Fruit fly (Drosophila melanogaster) whole organism, embryonic: ENCODE results near the gene CG43221.

Experiments
- B-H2 ChIP-seq: fragments of 200-800 bp; sonication (Bioruptor generic); optimal IDR thresholded peaks from 2 replicates; lab custom pipeline; 2018; ENCODE audit warnings: missing biosample characterization, mild to moderate bottlenecking, missing genetic modification characterization
- BEAF-32 ChIP-seq: fragments of 200-800 bp; sonication (Bioruptor generic); optimal IDR thresholded peaks from 3 replicates; lab custom pipeline; 2017; ENCODE audit warnings: missing biosample characterization, missing genetic modification characterization, mild to moderate bottlenecking, moderate library complexity, missing genetic modification reagents
- CG10979 ChIP-seq: fragments of 200-800 bp; sonication (Bioruptor generic); optimal IDR thresholded peaks from 2 replicates; lab custom pipeline; 2018; ENCODE audit warnings: missing biosample characterization, mild to moderate bottlenecking, missing genetic modification characterization, moderate library complexity
- CG11093 ChIP-seq: fragments of 200-800 bp; sonication (Bioruptor generic); IDR thresholded peaks from 3 replicates; pipeline ENCODE4 v1.3.6; 2022; ENCODE audit warnings: missing biosample characterization, missing genetic modification characterization
- CG12219 ChIP-seq: fragments of 200-800 bp; sonication (Bioruptor generic); optimal IDR thresholded peaks from 3 replicates; lab custom pipeline; 2018; ENCODE audit warnings: missing biosample characterization, mild to moderate bottlenecking, missing genetic modification characterization
- CG12744 ChIP-seq: fragments of 200-800 bp; sonication (Bioruptor generic); optimal IDR thresholded peaks from 2 replicates; lab custom pipeline; 2016; ENCODE audit warnings: missing biosample characterization, missing genetic modification characterization
- CG12769 ChIP-seq: fragments of 200-800 bp; sonication (Bioruptor generic); optimal IDR thresholded peaks from 2 replicates; lab custom pipeline; 2019; ENCODE audit warnings: missing biosample characterization, mild to moderate bottlenecking, missing genetic modification characterization, moderate library complexity
- CG13296 ChIP-seq: fragments of 200-800 bp; sonication (Bioruptor generic); optimal IDR thresholded peaks from 3 replicates; lab custom pipeline; 2018; ENCODE audit warnings: missing biosample characterization, mild to moderate bottlenecking, missing genetic modification characterization
- CG15011 ChIP-seq: fragments of 200-800 bp; sonication (Bioruptor generic); optimal IDR thresholded peaks from 3 replicates; lab custom pipeline; 2018; ENCODE audit warnings: missing biosample characterization, mild to moderate bottlenecking, missing genetic modification characterization
- CG15479 ChIP-seq: fragments of 200-800 bp; sonication (Bioruptor generic); optimal IDR thresholded peaks from 3 replicates; lab custom pipeline; 2019; ENCODE audit warnings: missing biosample characterization, mild to moderate bottlenecking, missing genetic modification characterization, moderate library complexity
- CG17328 ChIP-seq: fragments of 200-800 bp; sonication (Bioruptor generic); IDR thresholded peaks from 2 replicates; pipeline ENCODE4 v1.3.6; 2022; ENCODE audit warnings: missing biosample characterization, missing genetic modification characterization
- CG17568 ChIP-seq: fragments of 200-800 bp; sonication (Bioruptor generic); optimal IDR thresholded peaks from 2 replicates; lab custom pipeline; 2018; ENCODE audit warnings: missing biosample characterization, mild to moderate bottlenecking, missing genetic modification characterization, moderate library complexity
- CG18764 ChIP-seq: fragments of 200-800 bp; sonication (Bioruptor generic); optimal IDR thresholded peaks from 3 replicates; lab custom pipeline; 2016; ENCODE audit warnings: missing biosample characterization, missing genetic modification characterization
- CG2129 ChIP-seq: fragments of 200-800 bp; sonication (Bioruptor generic); IDR thresholded peaks from 2 replicates; pipeline ENCODE4 v1.3.6; 2022; ENCODE audit warnings: missing biosample characterization, missing genetic modification characterization; ENCODE audit not compliant: partially characterized antibody
- CG3281 ChIP-seq: fragments of 200-800 bp; sonication (Bioruptor generic); optimal IDR thresholded peaks from 3 replicates; lab custom pipeline; 2017; ENCODE audit warnings: missing biosample characterization, mild to moderate bottlenecking, missing genetic modification characterization
- CG4328 ChIP-seq: fragments of 200-800 bp; sonication (Bioruptor generic); optimal IDR thresholded peaks from 3 replicates; lab custom pipeline; 2017; ENCODE audit warnings: missing biosample characterization, missing genetic modification reagents, missing genetic modification characterization
- CG4707 ChIP-seq: fragments of 200-800 bp; sonication (Bioruptor generic); optimal IDR thresholded peaks from 2 replicates; lab custom pipeline; 2018; ENCODE audit warnings: missing biosample characterization, mild to moderate bottlenecking, missing genetic modification characterization, moderate library complexity
- CG5180 ChIP-seq: fragments of 200-800 bp; sonication (Bioruptor generic); optimal IDR thresholded peaks from 3 replicates; lab custom pipeline; 2017; ENCODE audit warnings: missing biosample characterization, missing genetic modification characterization, mild to moderate bottlenecking, moderate library complexity, missing genetic modification reagents
- CG6765 ChIP-seq: fragments of 200-800 bp; sonication (Bioruptor generic); optimal IDR thresholded peaks from 3 replicates; lab custom pipeline; 2017; ENCODE audit warnings: missing biosample characterization, mild to moderate bottlenecking, missing genetic modification characterization
- CG6791 ChIP-seq: fragments of 200-800 bp; sonication (Bioruptor generic); IDR thresholded peaks from 3 replicates; pipeline ENCODE4 v1.3.6; 2022; ENCODE audit warnings: missing biosample characterization, missing genetic modification characterization; ENCODE audit not compliant: partially characterized antibody
- CG7928 ChIP-seq: fragments of 200-800 bp; sonication (Bioruptor generic); optimal IDR thresholded peaks from 2 replicates; lab custom pipeline; 2017; ENCODE audit warnings: missing biosample characterization, mild to moderate bottlenecking, missing genetic modification characterization
- CTCF ChIP-seq: fragments of 200-800 bp; sonication (Bioruptor generic); optimal IDR thresholded peaks from 2 replicates; lab custom pipeline; 2017; ENCODE audit warnings: missing biosample characterization, mild to moderate bottlenecking, missing genetic modification characterization, moderate library complexity
- Chrac-16 ChIP-seq: fragments of 200-800 bp; sonication (Bioruptor generic); optimal IDR thresholded peaks from 3 replicates; lab custom pipeline; 2016; ENCODE audit warnings: missing biosample characterization, missing genetic modification characterization
- Dll ChIP-seq: fragments of 200-800 bp; sonication (Bioruptor generic); IDR thresholded peaks from 4 replicates; pipeline ENCODE4 v1.3.6; 2022; ENCODE audit warnings: missing biosample characterization, missing genetic modification characterization; ENCODE audit not compliant: partially characterized antibody
- Gsc ChIP-seq: fragments of 200-800 bp; sonication (Bioruptor generic); IDR thresholded peaks from 2 replicates; pipeline ENCODE4 v1.3.6; 2022; ENCODE audit warnings: missing biosample characterization, missing genetic modification characterization
- HLH4C ChIP-seq: fragments of 200-800 bp; sonication (Bioruptor generic); IDR thresholded peaks from 3 replicates; pipeline ENCODE4 v1.3.6; 2022; ENCODE audit warnings: missing biosample characterization, missing genetic modification characterization; ENCODE audit not compliant: partially characterized antibody
- HLHmδ ChIP-seq: fragments of 200-800 bp; sonication (Bioruptor generic); optimal IDR thresholded peaks from 2 replicates; lab custom pipeline; 2018; ENCODE audit warnings: missing biosample characterization, mild to moderate bottlenecking, missing genetic modification characterization, moderate library complexity
- Hsf ChIP-seq: fragments of 200-800 bp; sonication (Bioruptor generic); optimal IDR thresholded peaks from 3 replicates; lab custom pipeline; 2016; ENCODE audit warnings: missing biosample characterization, missing genetic modification characterization
- MESR4 ChIP-seq: fragments of 200-800 bp; sonication (Bioruptor generic); optimal IDR thresholded peaks from 2 replicates; lab custom pipeline; 2018; ENCODE audit warnings: missing biosample characterization, mild to moderate bottlenecking, missing genetic modification characterization, moderate library complexity
- Oaz ChIP-seq: fragments of 200-800 bp; sonication (Bioruptor generic); IDR thresholded peaks from 2 replicates; pipeline ENCODE4 v1.3.6; 2022; ENCODE audit warnings: missing biosample characterization, missing genetic modification characterization
- Side ChIP-seq: fragments of 200-800 bp; sonication (Bioruptor generic); optimal IDR thresholded peaks from 2 replicates; lab custom pipeline; 2016; ENCODE audit warnings: missing biosample characterization, missing genetic modification characterization
- Sox100B ChIP-seq: fragments of 200-800 bp; sonication (Bioruptor generic); optimal IDR thresholded peaks from 3 replicates; lab custom pipeline; 2018; ENCODE audit warnings: missing biosample characterization, mild to moderate bottlenecking, missing genetic modification characterization
- Spps ChIP-seq: fragments of 200-800 bp; sonication (Bioruptor generic); optimal IDR thresholded peaks from 2 replicates; lab custom pipeline; 2018; ENCODE audit warnings: missing biosample characterization, mild to moderate bottlenecking, missing genetic modification characterization
- bab2 ChIP-seq: fragments of 200-800 bp; sonication (Bioruptor generic); optimal IDR thresholded peaks from 2 replicates; lab custom pipeline; 2016; ENCODE audit warnings: missing biosample characterization, missing genetic modification characterization
- cad ChIP-seq: fragments of >200 bp; optimal IDR thresholded peaks from 2 replicates; lab custom pipeline; 2017; ENCODE audit warnings: missing biosample characterization, missing genetic modification characterization
- cg ChIP-seq: fragments of 200-800 bp; sonication (Bioruptor generic); optimal IDR thresholded peaks from 3 replicates; lab custom pipeline; 2019; ENCODE audit warnings: missing biosample characterization, mild to moderate bottlenecking, missing genetic modification characterization, moderate library complexity
- eyg ChIP-seq: fragments of 200-800 bp; sonication (Bioruptor generic); optimal IDR thresholded peaks from 3 replicates; lab custom pipeline; 2016; ENCODE audit warnings: missing biosample characterization, missing genetic modification characterization
- fd3F ChIP-seq: fragments of 200-800 bp; sonication (Bioruptor generic); optimal IDR thresholded peaks from 2 replicates; lab custom pipeline; 2018; ENCODE audit warnings: missing biosample characterization, mild to moderate bottlenecking, missing genetic modification characterization, moderate library complexity
- gem ChIP-seq: fragments of 200-800 bp; sonication (Bioruptor generic); optimal IDR thresholded peaks from 2 replicates; lab custom pipeline; 2019; ENCODE audit warnings: missing biosample characterization, mild to moderate bottlenecking, missing genetic modification characterization, moderate library complexity
- ham ChIP-seq: fragments of 200-800 bp; sonication (Bioruptor generic); IDR thresholded peaks from 2 replicates; pipeline ENCODE4 v1.3.6; 2022; ENCODE audit warnings: missing biosample characterization, missing genetic modification characterization
- hkb ChIP-seq, 2 experiments: fragments of 200-800 bp in 1 of 2; fragments of >200 bp in 1 of 2; sonication (Bioruptor generic) in 1 of 2; IDR thresholded peaks in 1 of 2; optimal IDR thresholded peaks in 1 of 2; 2 replicates each; pipeline versions ENCODE4 v1.3.6 to Lab custom; 2017 to 2022; ENCODE audit warnings: missing biosample characterization in 1 of 2, missing genetic modification characterization in 1 of 2
- kay ChIP-seq: fragments of 200-800 bp; sonication (Bioruptor generic); optimal IDR thresholded peaks from 2 replicates; lab custom pipeline; 2016; ENCODE audit warnings: missing biosample characterization, missing genetic modification characterization
- ken ChIP-seq: fragments of 200-800 bp; sonication (Bioruptor generic); IDR thresholded peaks from 3 replicates; pipeline ENCODE4 v1.3.6; 2022; ENCODE audit warnings: missing biosample characterization, missing genetic modification characterization
- knrl ChIP-seq: fragments of 200-800 bp; sonication (Bioruptor generic); IDR thresholded peaks from 3 replicates; pipeline ENCODE4 v1.3.6; 2022; ENCODE audit warnings: missing biosample characterization, missing genetic modification characterization; ENCODE audit not compliant: partially characterized antibody
- org-1 ChIP-seq: fragments of 200-800 bp; sonication (Bioruptor generic); optimal IDR thresholded peaks from 2 replicates; lab custom pipeline; 2017; ENCODE audit warnings: missing biosample characterization, missing genetic modification characterization
- phol ChIP-seq: fragments of 200-800 bp; sonication (Bioruptor generic); optimal IDR thresholded peaks from 3 replicates; lab custom pipeline; 2018; ENCODE audit warnings: missing biosample characterization, mild to moderate bottlenecking, missing genetic modification characterization, moderate library complexity
- pnt ChIP-seq: fragments of 200-800 bp; sonication (Bioruptor generic); optimal IDR thresholded peaks from 3 replicates; lab custom pipeline; 2016; ENCODE audit warnings: missing biosample characterization, missing genetic modification characterization
- ttk ChIP-seq: fragments of 200-800 bp; sonication (Bioruptor generic); IDR thresholded peaks from 2 replicates; pipeline ENCODE4 v2.1.2; 2022; ENCODE audit warnings: missing biosample characterization, missing genetic modification characterization
- wek ChIP-seq: fragments of 200-800 bp; sonication (Bioruptor generic); optimal IDR thresholded peaks from 3 replicates; lab custom pipeline; 2018; ENCODE audit warnings: missing biosample characterization, mild to moderate bottlenecking, missing genetic modification characterization, moderate library complexity

CG43221 gene

DNA sequence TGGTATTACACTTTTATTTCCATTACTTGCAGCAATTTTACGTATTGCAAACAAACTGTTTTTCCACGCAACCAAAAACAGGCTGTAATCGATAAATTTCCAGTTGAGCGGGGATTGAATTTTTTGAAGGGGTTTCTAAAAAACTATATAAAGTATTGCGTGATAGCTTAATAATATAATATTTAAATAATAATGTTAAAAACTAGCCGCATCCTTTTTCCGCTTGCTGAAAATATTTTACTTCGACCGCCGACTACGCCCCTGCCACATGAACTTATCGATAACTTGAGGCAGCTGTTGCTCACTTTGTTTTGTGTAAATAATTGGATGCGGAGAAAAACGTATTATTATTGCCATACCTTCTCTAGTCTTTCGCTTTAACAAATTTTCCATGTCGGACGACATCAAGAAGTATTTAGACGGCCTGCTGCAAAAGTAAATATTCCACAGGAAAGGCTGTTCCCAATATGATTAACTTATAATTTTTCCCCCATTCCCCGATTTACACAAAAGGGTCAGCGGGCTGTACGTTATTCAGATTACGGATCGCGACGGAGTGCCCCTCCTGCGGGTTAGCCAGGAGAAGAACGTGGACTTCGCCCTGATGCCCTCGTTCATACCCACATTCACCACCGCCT, 4.5 kb upstream of the CG43221 start, which contains the start of the genes fws and Lamtor3 (continued):
- TF ChIP-seq CG3281 (GFP tag; lab: Kevin White, UChicago): peak; percentile 97
- peak; percentile 96 for TF ChIP-seq CG10979
- TF ChIP-seq CG18764 (GFP tag; lab: Kevin White, UChicago): peak; percentile 94
- TF ChIP-seq HLH4C (GFP tag; lab: Robert Waterston, UW): peak; percentile 71
- peak; percentile 98 for TF ChIP-seq phol (tag; lab: Kevin White, UChicago)
- peak; percentile 61 for TF ChIP-seq eyg (GFP tag; lab: Kevin White, UChicago)
- peak; percentile 42 for TF ChIP-seq pnt
- TF ChIP-seq CG6791 (GFP tag; lab: Robert Waterston, UW): peak; percentile 63; the same call in 2 of the 3 replicates
- peak; percentile 33 for TF ChIP-seq CG4328 (GFP tag; lab: Kevin White, UChicago)
- TF ChIP-seq knrl (GFP tag; lab: Robert Waterston, UW): 0 out of 3 replicates have a peak, but pooled peaks have one; percentile 32
- peak; percentile 97 for TF ChIP-seq Gsc (GFP tag; lab: Robert Waterston, UW)
- TF ChIP-seq wek: peak; percentile 69
- peak; percentile 87 for TF ChIP-seq CG4707 (GFP tag; lab: Kevin White, UChicago)
- TF ChIP-seq CG12744 (GFP tag; lab: Kevin White, UChicago): peak; percentile 74
- peak; percentile 74 for TF ChIP-seq Dll (GFP tag; lab: Robert Waterston, UW)
- peak; percentile 100 for TF ChIP-seq gem (tag; lab: Kevin White, UChicago)
- TF ChIP-seq Hsf (GFP tag; lab: Kevin White, UChicago): peak; percentile 93
- TF ChIP-seq ttk (GFP tag; lab: Robert Waterston, UW): peak; percentile 99
- peak; percentile 95 for TF ChIP-seq bab2 (GFP tag; lab: Kevin White, UChicago)
- TF ChIP-seq Oaz (GFP tag; lab: Robert Waterston, UW): peak; percentile 98
- TF ChIP-seq fd3F (GFP tag; lab: Kevin White, UChicago): peak; percentile 98
- TF ChIP-seq CG15011 (GFP tag; lab: Kevin White, UChicago): peak; percentile 94
- TF ChIP-seq cg (GFP tag; lab: Kevin White, UChicago): no peak
- peak; percentile 95 for TF ChIP-seq CG12219 (GFP tag; lab: Kevin White, UChicago)
- TF ChIP-seq B-H2 (GFP tag; lab: Kevin White, UChicago): peak; percentile 46
- no peak for TF ChIP-seq HLHmδ (GFP tag; lab: Kevin White, UChicago)
- peak; percentile 26 for TF ChIP-seq CG15479
- peak; percentile 90 for TF ChIP-seq kay
- TF ChIP-seq CG13296 (GFP tag; lab: Kevin White, UChicago): peak; percentile 96
- no peak for TF ChIP-seq cad (GFP tag; lab: Kevin White, UChicago)
- no peak for TF ChIP-seq hkb (optimal IDR thresholded peaks at IDR 0.05; lab: Kevin White, UChicago)
- peak; percentile 99 for TF ChIP-seq hkb (GFP tag; IDR thresholded peaks at IDR 0.05; lab: Robert Waterston, UW)
- TF ChIP-seq ham (GFP tag; lab: Robert Waterston, UW): peak; percentile 96
- peak; percentile 64 for TF ChIP-seq CTCF (GFP tag; lab: Kevin White, UChicago)
- TF ChIP-seq CG11093 (GFP tag; lab: Robert Waterston, UW): peak; percentile 99
- TF ChIP-seq Sox100B (GFP tag; lab: Kevin White, UChicago): peak; percentile 95
- peak; percentile 91 for TF ChIP-seq CG6765 (GFP tag; lab: Kevin White, UChicago)
- peak; percentile 97 for TF ChIP-seq CG17568 (GFP tag; lab: Kevin White, UChicago)
- TF ChIP-seq CG17328: peak; percentile 99
- TF ChIP-seq org-1 (GFP tag; lab: Kevin White, UChicago): peak; percentile 95
- peak; percentile 51 for TF ChIP-seq BEAF-32 (GFP tag; lab: Kevin White, UChicago)
- TF ChIP-seq CG7928 (GFP tag; lab: Kevin White, UChicago): peak; percentile 83
- TF ChIP-seq ken (GFP tag; lab: Robert Waterston, UW): peak; percentile 99
- peak; percentile 79 for TF ChIP-seq MESR4 (GFP tag; lab: Kevin White, UChicago)
- peak; percentile 72 for TF ChIP-seq Side (GFP tag; lab: Kevin White, UChicago)
- no peak for TF ChIP-seq CG2129 (GFP tag; lab: Robert Waterston, UW)
- peak; percentile 82 for TF ChIP-seq CG5180 (GFP tag; lab: Kevin White, UChicago)
- TF ChIP-seq Spps (tag; lab: Kevin White, UChicago): peak; percentile 96
- TF ChIP-seq CG12769: peak; percentile 95
- peak; percentile 97 for TF ChIP-seq Chrac-16 (GFP tag; lab: Kevin White, UChicago)
